Worm (Caenorhabditis elegans) whole organism, dauer: Measurements from ENCODE around the gene sde-2.

Experiments used
- unc-62 ChIP-seq: sonication (generic microtip); optimal IDR thresholded peaks from 2 replicates; lab custom pipeline; 2017; ENCODE audit warnings: missing biosample characterization, missing genetic modification reagents, missing genetic modification characterization

The sde-2 gene

ce11 chrV:13621720-13622119, 5.7 kb upstream of the sde-2 start, which contains the start of gene F53F4.16:
Gene F53F4.16, minus strand, starts transcription at chrV:13621820.
- no peak for TF ChIP-seq unc-62 (GFP tag; lab: Kevin White, UChicago)

- TF ChIP-seq unc-62 (GFP tag; lab: Kevin White, UChicago), result no peak
These were observed 2.9 kb upstream of the sde-2 start, which contains the start of gene F53F4.11 for ce11 chrV:13624424-13624823. Gene F53F4.11, minus strand, starts transcription at chrV:13624524.

ce11 chrV:13625517-13626097, 1.8 kb upstream of the sde-2 start, which contains the start of the genes nduv-2 and F53F4.12:
Gene nduv-2, minus strand, starts transcription at chrV:13625567.
Gene F53F4.12, plus strand, starts transcription at chrV:13626047.
- no peak for TF ChIP-seq unc-62 (GFP tag; lab: Kevin White, UChicago)

- TF ChIP-seq unc-62 (GFP tag; lab: Kevin White, UChicago), result no peak
These were observed 6.8 kb downstream of the sde-2 start, which contains the start of gene H37A05.2 for ce11 chrV:13634149-13634548. Gene H37A05.2, minus strand, starts transcription at chrV:13634249.

ce11 chrV:13636411-13636810, 9.0 kb downstream of the sde-2 start:
- no peak for TF ChIP-seq unc-62 (GFP tag; lab: Kevin White, UChicago)

- no peak for TF ChIP-seq unc-62 (GFP tag; lab: Kevin White, UChicago)
These were observed 10.7 kb downstream of the sde-2 start for ce11 chrV:13638040-13638439.

- no peak for TF ChIP-seq unc-62 (GFP tag; lab: Kevin White, UChicago)
These were observed 18.6 kb downstream of the sde-2 start for ce11 chrV:13645848-13646578.

ce11 chrV:13647185-13647584, 19.8 kb downstream of the sde-2 start:
- TF ChIP-seq unc-62 (GFP tag; lab: Kevin White, UChicago), result no peak

- TF ChIP-seq unc-62 (GFP tag; lab: Kevin White, UChicago), result no peak
These were observed 20.2 kb downstream of the sde-2 start for ce11 chrV:13647617-13648016.

ce11 chrV:13649730-13650349, 22.5 kb downstream of the sde-2 start, which contains the start of gene H37A05.4:
Gene H37A05.4, minus strand, starts transcription at chrV:13649780.
- TF ChIP-seq unc-62 (GFP tag; lab: Kevin White, UChicago), result no peak

- no peak for TF ChIP-seq unc-62 (GFP tag; lab: Kevin White, UChicago)
These were observed 23.4 kb downstream of the sde-2 start for ce11 chrV:13650800-13651199.

- TF ChIP-seq unc-62 (GFP tag; lab: Kevin White, UChicago), result no peak
These were observed 24.9 kb downstream of the sde-2 start for ce11 chrV:13652322-13652721.

ce11 chrV:13653713-13654393, 26.5 kb downstream of the sde-2 start, which contains the start of gene lpin-1:
Gene lpin-1, minus strand, starts transcription at chrV:13654129.
- TF ChIP-seq unc-62 (GFP tag; lab: Kevin White, UChicago), result no peak

- no peak for TF ChIP-seq unc-62 (GFP tag; lab: Kevin White, UChicago)
These were observed 27.0 kb downstream of the sde-2 start for ce11 chrV:13654394-13654792.

ce11 chrV:13655202-13655764, 27.9 kb downstream of the sde-2 start:
- no peak for TF ChIP-seq unc-62 (GFP tag; lab: Kevin White, UChicago)
